In the genomic region with DNA sequence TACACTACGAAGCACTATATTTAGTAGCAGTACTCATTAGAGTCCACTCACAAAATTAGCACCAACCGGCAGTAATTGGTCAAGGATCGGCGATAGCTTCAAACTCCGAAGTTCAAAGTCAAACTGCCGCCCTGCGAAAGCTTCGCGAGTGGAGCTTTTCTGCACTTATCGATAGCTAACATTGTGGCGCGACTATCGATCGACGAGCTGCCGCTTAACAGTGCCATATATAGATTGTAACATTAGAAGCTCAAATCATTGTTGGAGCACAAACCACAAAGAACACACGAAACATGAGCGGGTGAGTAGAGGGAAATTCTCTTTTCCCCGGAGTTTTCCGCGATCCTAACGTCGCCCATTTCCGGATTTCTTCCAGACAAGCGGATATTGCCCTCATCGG, we compare ENCODE assay signal across 1 fruit fly cellular context.
A peak's percentile ranks its signal among the peaks of the same experiment; 100 is the strongest.
TF ChIP-seq lines count a peak whose summit lies in the region.

Gene Pgd (plus strand): TSS at position 23 of the 400 bp plus-strand sequence.

TF ChIP-seq in whole organism, embryonic, 481 proteins besides CTCF, POLR2A, EP300 and RAD21 (continued from another document):
- TF ChIP-seq CG34224 (GFP tag; IDR thresholded peaks at IDR 0.05; lab: Robert Waterston, UW; ENCODE audit: partially characterized antibody) = peak; percentile 50; the same call in 2 of the 3 replicates
- no peak for TF ChIP-seq sr (GFP tag; IDR thresholded peaks at IDR 0.05; lab: Robert Waterston, UW)
- TF ChIP-seq CG13123 (GFP tag; optimal IDR thresholded peaks at IDR 0.05; lab: Kevin White, UChicago) = no peak
- peak; percentile 58 for TF ChIP-seq nom (GFP tag; optimal IDR thresholded peaks at IDR 0.05; lab: Kevin White, UChicago)
- no peak for TF ChIP-seq CG8924 (tag; optimal IDR thresholded peaks at IDR 0.05; lab: Kevin White, UChicago)
- peak; percentile 9 for TF ChIP-seq CG2116 (GFP tag; optimal IDR thresholded peaks at IDR 0.05; lab: Kevin White, UChicago)
- no peak for TF ChIP-seq dan (GFP tag; IDR thresholded peaks at IDR 0.05; lab: Robert Waterston, UW)
- TF ChIP-seq stwl (tag; optimal IDR thresholded peaks at IDR 0.05; lab: Kevin White, UChicago) = no peak
- TF ChIP-seq hbn (GFP tag; IDR thresholded peaks at IDR 0.05; lab: Robert Waterston, UW; ENCODE audit: partially characterized antibody) = peak; percentile 64
- TF ChIP-seq Nf-YC (tag; optimal IDR thresholded peaks at IDR 0.05; lab: Kevin White, UChicago) = peak; percentile 12
- TF ChIP-seq maf-S (GFP tag; optimal IDR thresholded peaks at IDR 0.05; lab: Kevin White, UChicago) = no peak
- TF ChIP-seq CG4282 (GFP tag; optimal IDR thresholded peaks at IDR 0.05; lab: Kevin White, UChicago) = no peak
- no peak for TF ChIP-seq CG10209 (GFP tag; optimal IDR thresholded peaks at IDR 0.05; lab: Kevin White, UChicago)
- no peak for TF ChIP-seq CG3847 (GFP tag; IDR thresholded peaks at IDR 0.05; lab: Robert Waterston, UW)
- TF ChIP-seq CG33213 (GFP tag; optimal IDR thresholded peaks at IDR 0.05; lab: Kevin White, UChicago) = no peak
- no peak for TF ChIP-seq Dip2 (GFP tag; IDR thresholded peaks at IDR 0.05; lab: Robert Waterston, UW)
- no peak for TF ChIP-seq HHEX (GFP tag; optimal IDR thresholded peaks at IDR 0.05; lab: Kevin White, UChicago)
- peak; percentile 45 for TF ChIP-seq Ets65A (GFP tag; lab: Kevin White, UChicago)
- TF ChIP-seq CG34376 (GFP tag; optimal IDR thresholded peaks at IDR 0.05; lab: Kevin White, UChicago) = peak; percentile 39
- TF ChIP-seq knrl (GFP tag; IDR thresholded peaks at IDR 0.05; lab: Robert Waterston, UW; ENCODE audit: partially characterized antibody) = peak; percentile 39; the same call in 1 of the 3 replicates
- no peak for TF ChIP-seq CG8290 (GFP tag; optimal IDR thresholded peaks at IDR 0.05; lab: Kevin White, UChicago)
- TF ChIP-seq CG8290 (tag; optimal IDR thresholded peaks at IDR 0.05; lab: Kevin White, UChicago) = peak in 1 of 2 experiments; percentile 24
- TF ChIP-seq CG13296 (GFP tag; optimal IDR thresholded peaks at IDR 0.05; lab: Kevin White, UChicago) = peak; percentile 25
- TF ChIP-seq tin (GFP tag; optimal IDR thresholded peaks at IDR 0.05; lab: Kevin White, UChicago) = no peak
- no peak for TF ChIP-seq emc (GFP tag; optimal IDR thresholded peaks at IDR 0.05; lab: Kevin White, UChicago)
- no peak for TF ChIP-seq bsh (GFP tag; optimal IDR thresholded peaks at IDR 0.05; lab: Kevin White, UChicago)
- no peak for TF ChIP-seq Elba2 (GFP tag; optimal IDR thresholded peaks at IDR 0.05; lab: Kevin White, UChicago)
- TF ChIP-seq CG31388 (GFP tag; optimal IDR thresholded peaks at IDR 0.05; lab: Kevin White, UChicago) = no peak
- TF ChIP-seq CG8388 (GFP tag; optimal IDR thresholded peaks at IDR 0.05; lab: Kevin White, UChicago) = no peak
- peak; percentile 75 for TF ChIP-seq Dp (GFP tag; optimal IDR thresholded peaks at IDR 0.05; lab: Kevin White, UChicago)
- no peak for TF ChIP-seq CG16863 (GFP tag; optimal IDR thresholded peaks at IDR 0.05; lab: Kevin White, UChicago)
- TF ChIP-seq CG13424 (tag; optimal IDR thresholded peaks at IDR 0.05; lab: Kevin White, UChicago) = no peak
- TF ChIP-seq vfl (GFP tag; optimal IDR thresholded peaks at IDR 0.05; lab: Kevin White, UChicago) = no peak
- TF ChIP-seq ken (GFP tag; IDR thresholded peaks at IDR 0.05; lab: Robert Waterston, UW) = no peak
- no peak for TF ChIP-seq Max (GFP tag; optimal IDR thresholded peaks at IDR 0.05; lab: Kevin White, UChicago)
- TF ChIP-seq CG18599 (GFP tag; optimal IDR thresholded peaks at IDR 0.05; lab: Kevin White, UChicago) = peak; percentile 26
- TF ChIP-seq CG43689 (GFP tag; IDR thresholded peaks at IDR 0.05; lab: Robert Waterston, UW) = no peak
- TF ChIP-seq E2f2 (GFP tag; IDR thresholded peaks at IDR 0.05; lab: Robert Waterston, UW) = peak; percentile 82
- peak; percentile 23 for TF ChIP-seq Hmr (GFP tag; optimal IDR thresholded peaks at IDR 0.05; lab: Kevin White, UChicago)
- TF ChIP-seq fu2 (GFP tag; optimal IDR thresholded peaks at IDR 0.05; lab: Kevin White, UChicago) = no peak
- no peak for TF ChIP-seq Kr (GFP tag; optimal IDR thresholded peaks at IDR 0.05; lab: Kevin White, UChicago)
- TF ChIP-seq Sox102F (GFP tag; optimal IDR thresholded peaks at IDR 0.05; lab: Kevin White, UChicago) = no peak
- no peak for TF ChIP-seq Sry-β (GFP tag; optimal IDR thresholded peaks at IDR 0.05; lab: Kevin White, UChicago)
- TF ChIP-seq CG6854 (GFP tag; optimal IDR thresholded peaks at IDR 0.05; lab: Kevin White, UChicago) = peak; percentile 14
- peak; percentile 63 for TF ChIP-seq ftz-f1 (GFP tag; optimal IDR thresholded peaks at IDR 0.05; lab: Kevin White, UChicago)
- TF ChIP-seq Fer1 (GFP tag; optimal IDR thresholded peaks at IDR 0.05; lab: Kevin White, UChicago) = peak; percentile 37
- no peak for TF ChIP-seq lilli (GFP tag; optimal IDR thresholded peaks at IDR 0.05; lab: Kevin White, UChicago)
- no peak for TF ChIP-seq CG14667 (GFP tag; IDR thresholded peaks at IDR 0.05; lab: Robert Waterston, UW)
- TF ChIP-seq CG6683 (GFP tag; optimal IDR thresholded peaks at IDR 0.05; lab: Kevin White, UChicago) = no peak
- TF ChIP-seq CG4730 (GFP tag; IDR thresholded peaks at IDR 0.05; lab: Robert Waterston, UW) = no peak
- TF ChIP-seq CG1603 (tag; optimal IDR thresholded peaks at IDR 0.05; lab: Kevin White, UChicago) = no peak
- TF ChIP-seq Taf1 (GFP tag; IDR thresholded peaks at IDR 0.05; lab: Robert Waterston, UW) = no peak
- no peak for TF ChIP-seq CG17829 (tag; optimal IDR thresholded peaks at IDR 0.05; lab: Kevin White, UChicago)
- TF ChIP-seq Myb (GFP tag; optimal IDR thresholded peaks at IDR 0.05; lab: Kevin White, UChicago) = peak; percentile 73
- no peak for TF ChIP-seq Abd-B (GFP tag; optimal IDR thresholded peaks at IDR 0.05; lab: Kevin White, UChicago)
- TF ChIP-seq Opbp (GFP tag; IDR thresholded peaks at IDR 0.05; lab: Robert Waterston, UW; ENCODE audit: partially characterized antibody) = peak; percentile 62
- no peak for TF ChIP-seq CG31441 (GFP tag; IDR thresholded peaks at IDR 0.05; lab: Robert Waterston, UW)
- TF ChIP-seq Six4 (GFP tag; optimal IDR thresholded peaks at IDR 0.05; lab: Kevin White, UChicago) = no peak
- peak; percentile 71 for TF ChIP-seq BEAF-32 (GFP tag; optimal IDR thresholded peaks at IDR 0.05; lab: Kevin White, UChicago)
- TF ChIP-seq pnt (GFP tag; optimal IDR thresholded peaks at IDR 0.05; lab: Kevin White, UChicago) = no peak
- no peak for TF ChIP-seq CG5953 (GFP tag; IDR thresholded peaks at IDR 0.05; lab: Robert Waterston, UW)
- no peak for TF ChIP-seq klu (GFP tag; IDR thresholded peaks at IDR 0.05; lab: Robert Waterston, UW)
- TF ChIP-seq HLH54F (GFP tag; optimal IDR thresholded peaks at IDR 0.05; lab: Kevin White, UChicago) = no peak
- TF ChIP-seq gt (GFP tag; IDR thresholded peaks at IDR 0.05; lab: Robert Waterston, UW) = no peak
- TF ChIP-seq Scr (GFP tag; IDR thresholded peaks at IDR 0.05; lab: Robert Waterston, UW; ENCODE audit: partially characterized antibody) = peak; percentile 44
- TF ChIP-seq mirr (GFP tag; optimal IDR thresholded peaks at IDR 0.05; lab: Kevin White, UChicago) = peak; percentile 3
- TF ChIP-seq ewg (GFP tag; optimal IDR thresholded peaks at IDR 0.05; lab: Kevin White, UChicago) = no peak
- no peak for TF ChIP-seq CG12391 (tag; optimal IDR thresholded peaks at IDR 0.05; lab: Kevin White, UChicago)
- TF ChIP-seq CG5245 (GFP tag; optimal IDR thresholded peaks at IDR 0.05; lab: Kevin White, UChicago) = no peak
- no peak for TF ChIP-seq ssp (GFP tag; IDR thresholded peaks at IDR 0.05; lab: Robert Waterston, UW)
- peak; percentile 79 for TF ChIP-seq CG13287 (GFP tag; IDR thresholded peaks at IDR 0.05; lab: Robert Waterston, UW; ENCODE audit: partially characterized antibody)
- TF ChIP-seq gce (GFP tag; IDR thresholded peaks at IDR 0.05; lab: Robert Waterston, UW) = no peak
- 0 out of 3 replicates have a peak, but pooled peaks have one; percentile 12 for TF ChIP-seq CG14860 (GFP tag; IDR thresholded peaks at IDR 0.05; lab: Robert Waterston, UW; ENCODE audit: partially characterized antibody)
- TF ChIP-seq unc-4 (GFP tag; IDR thresholded peaks at IDR 0.05; lab: Robert Waterston, UW; ENCODE audit: partially characterized antibody) = peak; percentile 79
- peak; percentile 15 for TF ChIP-seq Jarid2 (GFP tag; optimal IDR thresholded peaks at IDR 0.05; lab: Kevin White, UChicago)
- TF ChIP-seq Doc3 (GFP tag; IDR thresholded peaks at IDR 0.05; lab: Robert Waterston, UW; ENCODE audit: partially characterized antibody) = peak; percentile 58; the same call in 2 of the 3 replicates
- TF ChIP-seq Sry-δ (GFP tag; optimal IDR thresholded peaks at IDR 0.05; lab: Kevin White, UChicago) = peak; percentile 59
- no peak for TF ChIP-seq CG10654 (GFP tag; optimal IDR thresholded peaks at IDR 0.05; lab: Kevin White, UChicago)
- TF ChIP-seq CG17361 (GFP tag; IDR thresholded peaks at IDR 0.05; lab: Robert Waterston, UW) = no peak
- TF ChIP-seq Dll (GFP tag; IDR thresholded peaks at IDR 0.05; lab: Robert Waterston, UW; ENCODE audit: partially characterized antibody) = peak; percentile 57; the same call in 2 of the 4 replicates
- TF ChIP-seq CG8359 (GFP tag; optimal IDR thresholded peaks at IDR 0.05; lab: Kevin White, UChicago; ENCODE audit: borderline replicate concordance) = no peak
- peak; percentile 55 for TF ChIP-seq sna (GFP tag; IDR thresholded peaks at IDR 0.05; lab: Robert Waterston, UW; ENCODE audit: partially characterized antibody)
- TF ChIP-seq ci (GFP tag; IDR thresholded peaks at IDR 0.05; lab: Robert Waterston, UW) = 0 out of 3 replicates have a peak, but pooled peaks have one; percentile 5
- TF ChIP-seq chinmo (GFP tag; IDR thresholded peaks at IDR 0.05; lab: Robert Waterston, UW; ENCODE audit: partially characterized antibody) = peak; percentile 70; the same call in 1 of the 4 replicates
- peak; percentile 69; the same call in 1 of the 2 replicates for TF ChIP-seq amos (GFP tag; IDR thresholded peaks at IDR 0.05; lab: Robert Waterston, UW; ENCODE audit: partially characterized antibody)
- TF ChIP-seq vnd (GFP tag; IDR thresholded peaks at IDR 0.05; lab: Robert Waterston, UW; ENCODE audit: partially characterized antibody) = peak; percentile 43; the same call in 1 of the 3 replicates
- TF ChIP-seq bbx (GFP tag; IDR thresholded peaks at IDR 0.05; lab: Robert Waterston, UW; ENCODE audit: partially characterized antibody) = peak; percentile 73
- peak; percentile 73 for TF ChIP-seq Bgb (GFP tag; IDR thresholded peaks at IDR 0.05; lab: Robert Waterston, UW; ENCODE audit: partially characterized antibody)
- TF ChIP-seq CG14050 (GFP tag; IDR thresholded peaks at IDR 0.05; lab: Robert Waterston, UW) = no peak
- TF ChIP-seq CG3726 (GFP tag; IDR thresholded peaks at IDR 0.05; lab: Robert Waterston, UW) = no peak
- TF ChIP-seq CG15601 (tag; optimal IDR thresholded peaks at IDR 0.05; lab: Kevin White, UChicago) = no peak
- TF ChIP-seq zen2 (GFP tag; IDR thresholded peaks at IDR 0.05; lab: Robert Waterston, UW; ENCODE audit: partially characterized antibody) = peak; percentile 37; the same call in 1 of the 3 replicates
- no peak for TF ChIP-seq CG10366 (GFP tag; IDR thresholded peaks at IDR 0.05; lab: Robert Waterston, UW)
- TF ChIP-seq cg (GFP tag; optimal IDR thresholded peaks at IDR 0.05; lab: Kevin White, UChicago) = no peak
- no peak for TF ChIP-seq CG11695 (GFP tag; IDR thresholded peaks at IDR 0.05; lab: Robert Waterston, UW)
- no peak for TF ChIP-seq disco-r (GFP tag; optimal IDR thresholded peaks at IDR 0.05; lab: Kevin White, UChicago)
- no peak for TF ChIP-seq CG16779 (GFP tag; IDR thresholded peaks at IDR 0.05; lab: Robert Waterston, UW)
- TF ChIP-seq MESR4 (GFP tag; optimal IDR thresholded peaks at IDR 0.05; lab: Kevin White, UChicago) = peak; percentile 12
- no peak for TF ChIP-seq pan (optimal IDR thresholded peaks at IDR 0.05; lab: Kevin White, UChicago)
- peak in 1 of 2 experiments; percentile 29 for TF ChIP-seq pan (GFP tag; optimal IDR thresholded peaks at IDR 0.05 in 1 of 2, IDR thresholded peaks at IDR 0.05 in 1 of 2)
- TF ChIP-seq lola (GFP tag; optimal IDR thresholded peaks at IDR 0.05; lab: Kevin White, UChicago) = no peak
- no peak for TF ChIP-seq CG17912 (GFP tag; optimal IDR thresholded peaks at IDR 0.05; lab: Kevin White, UChicago)
- peak; percentile 47; the same call in 1 of the 3 replicates for TF ChIP-seq CG16813 (GFP tag; IDR thresholded peaks at IDR 0.05; lab: Robert Waterston, UW; ENCODE audit: partially characterized antibody)
- TF ChIP-seq CG18619 (GFP tag; optimal IDR thresholded peaks at IDR 0.05; lab: Kevin White, UChicago) = no peak
- peak; percentile 49 for TF ChIP-seq Med (GFP tag; lab: Kevin White, UChicago)
- peak; percentile 68 for TF ChIP-seq Dref (GFP tag; IDR thresholded peaks at IDR 0.05; lab: Robert Waterston, UW)
- TF ChIP-seq inv (GFP tag; IDR thresholded peaks at IDR 0.05; lab: Robert Waterston, UW; ENCODE audit: partially characterized antibody) = peak; percentile 34; the same call in 1 of the 2 replicates
- TF ChIP-seq ttk (GFP tag; IDR thresholded peaks at IDR 0.05; lab: Robert Waterston, UW) = no peak
- no peak for TF ChIP-seq peb (GFP tag; IDR thresholded peaks at IDR 0.05; lab: Robert Waterston, UW)
